Fruit fly (Drosophila melanogaster): ENCODE data around the gene CG7376.
A peak's percentile ranks its signal among the peaks of the same experiment; 100 is the strongest.
"Not testable (repeated sequence)": the region's sequence is repeated elsewhere in the genome, so short reads cannot be mapped to it uniquely, and the experiment has no call there.

The CG7376 gene

DNA sequence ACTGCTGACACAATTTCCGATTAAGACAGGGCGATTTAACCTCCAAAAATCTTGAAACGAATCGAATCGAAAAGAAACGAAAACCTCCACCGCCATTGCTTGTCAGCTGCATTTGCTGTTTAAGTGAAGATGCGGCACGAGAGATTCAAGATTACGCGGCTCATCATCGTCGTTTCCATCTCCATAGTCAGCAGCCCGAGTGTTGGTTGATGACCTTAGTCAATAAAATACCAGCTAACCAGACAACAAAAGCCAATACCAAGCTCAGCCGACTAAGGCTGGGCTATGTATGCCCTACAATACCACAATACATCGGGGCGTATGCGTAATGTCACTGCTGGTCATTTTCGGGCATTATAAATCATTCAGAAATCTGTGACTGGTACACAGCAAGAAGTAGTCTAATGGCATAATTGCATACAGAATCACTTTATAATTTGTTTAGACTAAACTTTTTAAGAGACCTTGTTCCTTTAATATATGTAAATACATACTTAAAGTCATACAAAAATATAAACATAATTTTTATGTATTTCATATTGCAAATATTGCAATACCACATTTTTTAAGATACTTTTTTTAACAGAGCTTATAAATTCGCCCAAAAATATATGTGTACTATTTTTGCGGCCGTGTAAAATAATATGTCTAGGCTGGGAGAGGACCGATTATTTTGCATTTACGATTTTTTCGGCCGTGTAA lies 33.1 kb upstream of the CG7376 start:
- no peak for TF ChIP-seq EcR (GFP tag; optimal IDR thresholded peaks at IDR 0.05)
- no peak for TF ChIP-seq pan (optimal IDR thresholded peaks at IDR 0.05)
- TF ChIP-seq CG8478 (optimal IDR thresholded peaks at IDR 0.05): no peak
- TF ChIP-seq psq (optimal IDR thresholded peaks at IDR 0.05): no peak
- no peak for TF ChIP-seq Dll (optimal IDR thresholded peaks at IDR 0.05)
- no peak for TF ChIP-seq usp (GFP tag; optimal IDR thresholded peaks at IDR 0.05)

DNA sequence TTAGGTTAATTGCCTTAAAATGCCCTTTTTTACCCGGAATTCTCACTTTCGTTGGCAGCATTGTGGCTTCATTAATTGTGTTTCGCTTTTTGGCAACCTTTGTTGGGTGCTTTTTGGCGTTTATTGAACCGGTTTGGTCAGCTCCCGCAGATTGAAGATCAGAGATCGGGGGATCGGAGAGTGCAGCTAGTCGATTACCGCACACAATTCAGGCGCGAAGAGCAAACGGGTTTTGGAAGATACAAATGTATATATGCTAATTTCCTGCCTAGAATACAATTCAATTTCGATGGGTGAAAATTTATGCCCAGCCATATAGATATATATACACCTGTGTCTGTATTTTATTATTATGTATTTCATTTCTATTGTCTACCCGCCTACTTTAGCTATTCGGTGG lies 32.5 kb upstream of the CG7376 start:
- no peak for TF ChIP-seq CG8478 (optimal IDR thresholded peaks at IDR 0.05)
- no peak for TF ChIP-seq pan (optimal IDR thresholded peaks at IDR 0.05)
- TF ChIP-seq psq (optimal IDR thresholded peaks at IDR 0.05): no peak
- TF ChIP-seq Dll (optimal IDR thresholded peaks at IDR 0.05): no peak
- no peak for TF ChIP-seq usp (GFP tag; optimal IDR thresholded peaks at IDR 0.05)
- no peak for TF ChIP-seq EcR (GFP tag; optimal IDR thresholded peaks at IDR 0.05)

DNA sequence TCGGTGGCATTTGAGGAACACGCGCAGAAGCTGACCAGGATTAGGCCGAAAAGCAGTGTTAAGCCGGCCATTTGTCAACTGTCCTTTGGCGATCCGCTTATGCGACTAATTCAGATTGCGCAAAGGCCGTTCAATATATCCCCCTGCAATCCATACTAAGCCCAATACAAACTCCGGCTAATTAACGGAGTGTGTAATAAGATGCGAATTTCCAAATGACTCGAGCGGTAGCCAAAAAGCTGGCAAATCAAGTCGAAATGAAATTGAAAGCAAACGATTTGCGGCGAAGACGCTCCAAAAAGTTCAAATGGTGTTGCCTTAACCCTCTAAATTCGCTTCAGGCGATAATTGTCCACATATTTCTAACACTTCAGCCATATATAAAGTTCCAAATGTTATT lies 31.7 kb upstream of the CG7376 start, which contains the start of gene Cpr65Aw:
Gene Cpr65Aw (minus strand): TSS at position 101 of the 400 bp plus-strand sequence.
- TF ChIP-seq CG8478 (optimal IDR thresholded peaks at IDR 0.05): no peak
- TF ChIP-seq Dll (optimal IDR thresholded peaks at IDR 0.05): no peak
- no peak for TF ChIP-seq usp (GFP tag; optimal IDR thresholded peaks at IDR 0.05)
- TF ChIP-seq psq (optimal IDR thresholded peaks at IDR 0.05): no peak
- no peak for TF ChIP-seq EcR (GFP tag; optimal IDR thresholded peaks at IDR 0.05)
- no peak for TF ChIP-seq pan (optimal IDR thresholded peaks at IDR 0.05)

DNA sequence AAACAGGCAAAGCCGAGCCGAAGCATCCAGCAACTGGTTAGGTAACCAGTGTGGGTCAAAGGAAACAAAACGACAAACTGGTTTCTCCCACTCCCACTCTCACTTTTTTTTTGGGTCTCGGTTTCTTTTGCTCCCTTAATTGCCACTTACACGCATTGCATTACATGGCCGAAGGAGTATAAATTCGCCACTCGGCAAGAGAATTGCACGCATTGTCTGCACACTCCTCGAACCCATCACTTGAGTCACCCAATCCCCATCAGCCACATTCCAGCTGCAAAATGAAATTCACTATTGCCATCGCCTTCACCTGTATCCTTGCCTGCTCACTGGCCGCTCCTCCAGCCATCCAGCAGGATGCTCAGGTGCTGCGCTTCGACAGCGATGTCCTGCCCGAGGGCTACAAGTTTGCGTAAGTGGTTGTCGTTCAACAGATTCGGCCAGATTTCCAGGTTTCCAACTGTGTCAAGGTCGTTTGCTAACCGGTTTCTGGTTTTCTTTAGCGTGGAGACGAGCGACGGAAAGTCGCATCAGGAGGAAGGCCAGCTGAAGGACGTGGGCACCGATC lies 30.8 kb upstream of the CG7376 start, which contains the start of gene Lcp65Ad:
Gene Lcp65Ad (plus strand): TSS at position 208 of the 568 bp plus-strand sequence.
- TF ChIP-seq CG8478 (optimal IDR thresholded peaks at IDR 0.05) (no peak), pan (optimal IDR thresholded peaks at IDR 0.05) (no peak), psq (optimal IDR thresholded peaks at IDR 0.05) (no peak), Dll (optimal IDR thresholded peaks at IDR 0.05) (peak; percentile 37), EcR (GFP tag; optimal IDR thresholded peaks at IDR 0.05) (no peak), usp (GFP tag; optimal IDR thresholded peaks at IDR 0.05) (no peak)

DNA sequence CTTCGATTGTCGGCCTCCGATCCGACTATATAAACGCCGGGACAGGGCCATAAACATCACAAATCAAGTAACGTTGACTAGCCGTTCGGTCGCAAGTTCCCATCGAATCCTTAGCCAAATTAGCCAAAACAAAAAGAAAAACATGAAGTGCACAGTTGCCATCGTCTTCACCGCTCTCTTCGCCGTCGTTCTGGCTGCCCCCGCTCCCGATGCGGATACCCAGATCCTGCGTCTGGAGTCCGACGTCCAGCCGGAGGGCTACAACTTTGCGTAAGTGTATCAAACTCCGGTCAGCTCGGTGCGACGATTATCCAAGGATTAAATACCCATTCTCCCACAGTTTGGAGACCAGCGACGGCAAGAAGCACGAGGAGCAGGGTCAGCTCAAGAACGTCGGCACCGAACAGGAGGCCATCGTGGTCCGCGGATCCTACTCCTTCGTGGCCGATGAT lies 29.3 kb upstream of the CG7376 start, which contains the start of gene Lcp65Ac:
Gene Lcp65Ac (plus strand): TSS at position 51 of the 452 bp plus-strand sequence.
- TF ChIP-seq Dll (optimal IDR thresholded peaks at IDR 0.05) (no peak), pan (optimal IDR thresholded peaks at IDR 0.05) (no peak), CG8478 (optimal IDR thresholded peaks at IDR 0.05) (no peak), EcR (GFP tag; optimal IDR thresholded peaks at IDR 0.05) (no peak)

DNA sequence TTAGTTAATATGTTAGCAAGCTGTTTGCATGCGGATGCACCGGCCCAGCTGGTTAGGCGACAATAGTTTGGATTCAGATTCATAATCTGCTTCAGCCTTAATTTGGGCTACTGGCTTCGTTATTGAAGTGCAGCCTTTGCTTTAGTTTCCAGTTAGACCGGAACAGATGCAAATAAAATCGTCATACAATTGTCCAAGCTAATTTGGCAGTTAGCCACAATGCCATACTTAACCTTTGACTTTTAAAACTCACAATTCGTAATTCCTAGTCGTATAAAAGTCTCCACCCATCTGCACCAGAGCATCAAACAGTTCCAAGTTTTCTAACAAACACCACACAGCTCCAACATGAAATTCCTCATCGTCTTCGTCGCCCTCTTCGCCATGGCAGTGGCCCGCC lies 27.7 kb upstream of the CG7376 start, which contains the start of gene Lcp65Ab2:
Gene Lcp65Ab2 (plus strand): TSS at position 301 of the 400 bp plus-strand sequence.
- not testable (repeated sequence) for TF ChIP-seq usp (GFP tag; optimal IDR thresholded peaks at IDR 0.05); CG8478 (optimal IDR thresholded peaks at IDR 0.05); psq (optimal IDR thresholded peaks at IDR 0.05)

DNA sequence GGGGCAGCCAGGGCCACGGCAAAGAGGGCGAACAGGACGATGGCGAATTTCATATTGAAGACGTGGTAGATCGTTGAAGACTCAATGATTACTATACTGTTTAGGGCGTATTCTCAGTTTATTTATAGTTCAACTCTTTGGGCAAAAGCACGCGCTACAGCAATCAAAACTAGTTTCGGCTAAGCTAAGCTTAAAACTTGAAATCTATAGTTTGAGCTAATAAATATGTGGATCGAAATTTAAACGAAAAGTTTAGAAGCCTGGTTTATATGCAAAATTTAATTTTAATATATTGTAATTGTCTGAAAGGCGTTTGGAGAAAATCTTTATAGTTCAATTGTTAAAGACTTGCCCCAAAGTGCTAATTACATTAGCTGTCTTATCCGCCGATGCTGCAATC lies 26.2 kb upstream of the CG7376 start, which contains the start of gene Cpr65Ax1:
Gene Cpr65Ax1 (minus strand): TSS at position 101 of the 400 bp plus-strand sequence.
- TF ChIP-seq pan (optimal IDR thresholded peaks at IDR 0.05); CG8478 (optimal IDR thresholded peaks at IDR 0.05); EcR (GFP tag; optimal IDR thresholded peaks at IDR 0.05): not testable (repeated sequence)

DNA sequence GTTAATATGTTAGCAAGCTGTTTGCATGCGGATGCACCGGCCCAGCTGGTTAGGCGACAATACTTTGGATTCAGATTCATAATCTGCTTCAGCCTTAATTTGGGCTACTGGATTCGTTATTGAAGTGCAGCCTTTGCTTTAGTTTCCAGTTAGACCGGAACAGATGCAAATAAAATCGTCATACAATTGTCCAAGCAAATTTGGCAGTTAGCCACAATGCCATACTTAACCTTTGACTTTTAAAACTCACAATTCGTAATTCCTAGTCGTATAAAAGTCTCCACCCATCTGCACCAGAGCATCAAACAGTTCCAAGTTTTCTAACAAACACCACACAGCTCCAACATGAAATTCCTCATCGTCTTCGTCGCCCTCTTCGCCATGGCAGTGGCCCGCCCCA lies 24.8 kb upstream of the CG7376 start, which contains the start of gene Lcp65Ab1:
Gene Lcp65Ab1 (plus strand): TSS at position 301 of the 400 bp plus-strand sequence.
- not testable (repeated sequence) for TF ChIP-seq CG8478 (optimal IDR thresholded peaks at IDR 0.05); psq (optimal IDR thresholded peaks at IDR 0.05); EcR (GFP tag; optimal IDR thresholded peaks at IDR 0.05)

DNA sequence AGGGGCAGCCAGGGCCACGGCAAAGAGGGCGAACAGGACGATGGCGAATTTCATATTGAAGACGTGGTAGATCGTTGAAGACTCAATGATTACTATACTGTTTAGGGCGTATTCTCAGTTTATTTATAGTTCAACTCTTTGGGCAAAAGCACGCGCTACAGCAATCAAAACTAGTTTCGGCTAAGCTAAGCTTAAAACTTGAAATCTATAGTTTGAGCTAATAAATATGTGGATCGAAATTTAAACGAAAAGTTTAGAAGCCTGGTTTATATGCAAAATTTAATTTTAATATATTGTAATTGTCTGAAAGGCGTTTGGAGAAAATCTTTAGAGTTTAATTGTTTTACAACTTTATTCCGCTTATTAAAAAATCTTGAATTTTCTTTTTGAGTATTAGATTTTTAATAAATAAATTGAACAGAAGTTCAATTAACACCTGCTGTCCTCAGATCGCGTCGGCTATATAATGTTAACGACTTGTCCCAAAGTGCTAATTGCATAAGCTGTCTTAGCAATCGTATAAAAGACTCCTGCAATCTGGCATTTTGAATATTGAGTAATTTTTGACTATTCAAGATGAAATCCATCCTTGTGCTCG lies 23.2 kb upstream of the CG7376 start, which contains the start of the genes Cpr65Ax2 and Lcp65Aa:
Gene Cpr65Ax2 (minus strand): TSS at position 101 of the 598 bp plus-strand sequence.
Gene Lcp65Aa (plus strand): TSS at position 548 of the 598 bp plus-strand sequence.
- TF ChIP-seq psq (optimal IDR thresholded peaks at IDR 0.05); CG8478 (optimal IDR thresholded peaks at IDR 0.05); usp (GFP tag; optimal IDR thresholded peaks at IDR 0.05): not testable (repeated sequence)

DNA sequence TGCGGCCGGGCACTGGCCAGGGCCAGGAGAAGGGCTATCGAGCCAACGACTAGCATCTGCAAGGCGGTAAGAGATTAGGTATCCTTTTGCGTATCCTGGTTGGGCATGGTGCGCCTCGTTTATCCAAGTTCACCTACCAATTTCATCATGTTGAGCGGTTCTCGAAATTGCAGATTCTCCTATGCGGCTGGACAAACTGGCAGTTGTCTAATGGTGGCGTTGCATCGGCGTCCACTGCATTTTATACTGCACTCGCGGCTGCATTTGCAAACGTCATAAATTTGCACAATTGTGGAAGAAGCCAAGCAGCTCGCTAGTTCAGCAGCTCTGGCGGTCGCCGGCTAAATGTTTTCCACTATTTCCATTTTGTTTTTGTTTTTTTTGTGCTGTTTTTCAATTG lies 21.5 kb upstream of the CG7376 start, which contains the start of gene Acp65Aa:
Gene Acp65Aa (minus strand): TSS at position 215 of the 400 bp plus-strand sequence.
- TF ChIP-seq pan (optimal IDR thresholded peaks at IDR 0.05) (no peak), usp (GFP tag; optimal IDR thresholded peaks at IDR 0.05) (no peak), EcR (GFP tag; optimal IDR thresholded peaks at IDR 0.05) (no peak), Dll (optimal IDR thresholded peaks at IDR 0.05) (no peak), psq (optimal IDR thresholded peaks at IDR 0.05) (no peak), CG8478 (optimal IDR thresholded peaks at IDR 0.05) (no peak)

DNA sequence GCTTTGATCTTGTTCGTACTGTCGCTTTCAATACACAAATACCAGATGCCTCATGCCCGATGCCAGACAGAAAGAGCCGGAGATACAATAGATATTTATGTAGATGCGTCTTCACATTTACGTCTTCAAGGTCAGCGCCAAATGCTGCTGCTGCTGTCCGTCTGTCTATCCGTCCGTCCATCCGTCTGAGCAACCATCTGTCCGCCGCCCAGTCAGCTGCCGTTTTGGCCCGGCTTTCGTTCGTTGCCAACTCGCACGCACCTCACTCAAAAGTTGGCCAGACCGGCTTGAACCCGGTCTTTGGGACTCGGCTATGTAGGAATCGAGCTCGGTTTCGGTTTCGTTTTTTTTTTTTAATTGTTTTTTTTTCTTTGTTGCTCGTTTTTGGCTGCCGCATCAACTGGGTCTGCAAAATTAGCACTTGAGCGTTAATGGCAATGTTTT lies 19.1 kb upstream of the CG7376 start:
- TF ChIP-seq pan (optimal IDR thresholded peaks at IDR 0.05) (no peak), EcR (GFP tag; optimal IDR thresholded peaks at IDR 0.05) (no peak), psq (optimal IDR thresholded peaks at IDR 0.05) (no peak), CG8478 (optimal IDR thresholded peaks at IDR 0.05) (no peak), Dll (optimal IDR thresholded peaks at IDR 0.05) (no peak), usp (GFP tag; optimal IDR thresholded peaks at IDR 0.05) (no peak)

Data from whole organism.